Worm (Caenorhabditis elegans): ENCODE measurements around the gene odc-1.

The odc-1 gene

DNA sequence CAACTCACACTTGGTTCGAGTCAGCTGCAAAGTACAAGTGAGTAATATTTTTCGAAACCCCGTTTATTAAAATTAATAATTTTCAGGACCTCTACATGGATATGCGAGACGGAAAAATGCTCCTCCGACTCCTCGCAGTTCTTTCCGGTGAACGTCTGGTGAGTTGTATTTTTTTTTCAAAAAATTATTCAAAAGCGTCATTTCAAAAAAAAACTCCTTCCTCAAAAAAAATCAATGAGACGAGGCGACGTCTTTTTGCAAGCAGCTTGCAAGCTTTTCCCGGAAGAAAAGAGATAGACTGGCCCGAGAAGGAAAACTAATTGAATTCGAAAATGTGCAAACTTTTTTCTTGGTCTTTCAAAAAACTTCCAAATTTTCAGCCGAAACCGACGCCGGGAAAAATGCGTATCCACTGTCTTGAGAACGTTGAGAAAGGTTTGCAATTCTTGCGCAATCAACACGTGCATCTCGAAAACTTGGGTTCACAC is 17.5 kb downstream of the odc-1 start:
- peak; percentile 63 for TF ChIP-seq ces-1 (GFP tag; optimal IDR thresholded peaks at IDR 0.05)
- TF ChIP-seq blmp-1 (tag; optimal IDR thresholded peaks at IDR 0.05) = no peak

DNA sequence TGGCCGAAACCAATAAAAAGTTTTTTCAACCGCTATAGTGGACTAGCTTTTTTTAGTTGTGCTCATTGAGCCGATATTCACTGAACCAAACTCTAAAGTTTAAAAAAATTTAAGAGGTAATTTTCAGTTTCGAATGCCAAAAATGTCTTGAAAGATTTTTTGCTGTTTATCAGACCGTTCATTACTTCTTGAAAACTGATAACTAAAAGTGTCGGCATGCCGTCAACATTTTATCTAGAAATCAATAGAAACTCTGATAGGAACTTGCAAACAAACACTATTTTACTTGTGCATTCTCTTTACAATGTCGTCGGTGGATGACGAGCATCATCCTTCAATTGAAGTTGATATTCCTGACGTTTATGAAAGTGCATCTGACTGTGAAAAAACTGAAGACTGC is 18.3 kb downstream of the odc-1 start:
- no peak for TF ChIP-seq lin-32 (GFP tag; optimal IDR thresholded peaks at IDR 0.05)
- TF ChIP-seq pha-4 (tag; optimal IDR thresholded peaks at IDR 0.05) = no peak
- TF ChIP-seq hlh-1 (tag; optimal IDR thresholded peaks at IDR 0.05) = no peak
- TF ChIP-seq ces-1 (GFP tag; optimal IDR thresholded peaks at IDR 0.05) = no peak
- no peak for TF ChIP-seq ceh-39 (tag; optimal IDR thresholded peaks at IDR 0.05)
- TF ChIP-seq drap-1 (GFP tag; optimal IDR thresholded peaks at IDR 0.05) = no peak
- no peak for TF ChIP-seq ceh-83 (GFP tag; optimal IDR thresholded peaks at IDR 0.05)
- no peak for TF ChIP-seq zip-8 (tag; optimal IDR thresholded peaks at IDR 0.05)
- TF ChIP-seq elt-1 (tag; optimal IDR thresholded peaks at IDR 0.05; ENCODE audit: borderline replicate concordance, insufficient read depth) = no peak
- no peak for TF ChIP-seq sem-2 (GFP tag; optimal IDR thresholded peaks at IDR 0.05)
- TF ChIP-seq M03D4.4 (tag; optimal IDR thresholded peaks at IDR 0.05) = no peak
- no peak for TF ChIP-seq flh-1 (GFP tag; optimal IDR thresholded peaks at IDR 0.05)
- no peak for TF ChIP-seq ham-2 (GFP tag; optimal IDR thresholded peaks at IDR 0.05)
- no peak for TF ChIP-seq unc-39 (tag; optimal IDR thresholded peaks at IDR 0.05)
- no peak for TF ChIP-seq ztf-11 (tag; optimal IDR thresholded peaks at IDR 0.05)
- no peak for TF ChIP-seq unc-120 (tag; optimal IDR thresholded peaks at IDR 0.05; ENCODE audit: poor library complexity, severe bottlenecking)
- TF ChIP-seq nhr-76 (tag; optimal IDR thresholded peaks at IDR 0.05) = no peak
- no peak for TF ChIP-seq nhr-28 (tag; optimal IDR thresholded peaks at IDR 0.05)
- no peak for TF ChIP-seq blmp-1 (tag; optimal IDR thresholded peaks at IDR 0.05)
- TF ChIP-seq elt-3 (tag; optimal IDR thresholded peaks at IDR 0.05) = no peak

DNA sequence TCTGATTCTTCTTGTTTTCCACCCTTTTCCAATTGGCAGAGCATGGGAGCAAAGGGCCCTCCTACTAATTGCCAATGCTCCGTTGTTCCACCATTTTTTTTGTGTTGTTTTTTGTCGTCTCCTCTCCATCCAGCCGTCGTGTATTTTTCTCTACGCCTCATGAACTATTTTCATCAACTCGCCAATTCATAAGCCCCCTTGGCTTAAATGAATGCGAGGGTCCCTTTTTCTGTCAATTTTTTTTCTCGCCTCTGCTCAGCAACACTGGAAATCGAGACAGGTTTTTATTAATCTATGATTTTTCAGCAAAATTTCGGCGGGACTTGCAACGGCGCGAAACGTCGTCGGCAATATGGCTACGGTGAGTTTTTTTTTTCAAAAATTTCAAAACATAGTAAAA is 19.0 kb downstream of the odc-1 start, which contains the start of gene unc-70:
unc-70 (plus strand) TSS at position 301 of the 400 bp plus-strand sequence.
- TF ChIP-seq blmp-1 (tag; optimal IDR thresholded peaks at IDR 0.05) = no peak
- TF ChIP-seq ceh-83 (GFP tag; optimal IDR thresholded peaks at IDR 0.05) = no peak
- TF ChIP-seq drap-1 (GFP tag; optimal IDR thresholded peaks at IDR 0.05) = no peak
- no peak for TF ChIP-seq lsy-2 (tag; optimal IDR thresholded peaks at IDR 0.05)
- no peak for TF ChIP-seq cnd-1 (tag; optimal IDR thresholded peaks at IDR 0.05)
- TF ChIP-seq bed-3 (GFP tag; optimal IDR thresholded peaks at IDR 0.05) = no peak
- no peak for TF ChIP-seq mep-1 (tag; optimal IDR thresholded peaks at IDR 0.05)
- no peak for TF ChIP-seq sem-2 (GFP tag; optimal IDR thresholded peaks at IDR 0.05)
- TF ChIP-seq ham-2 (GFP tag; optimal IDR thresholded peaks at IDR 0.05) = no peak
- no peak for TF ChIP-seq M03D4.4 (tag; optimal IDR thresholded peaks at IDR 0.05)
- no peak for TF ChIP-seq zip-8 (tag; optimal IDR thresholded peaks at IDR 0.05)
- no peak for TF ChIP-seq snpc-4 (tag; optimal IDR thresholded peaks at IDR 0.05)
- TF ChIP-seq flh-1 (GFP tag; optimal IDR thresholded peaks at IDR 0.05) = no peak
- no peak for TF ChIP-seq tbx-8 (GFP tag; optimal IDR thresholded peaks at IDR 0.05)
- no peak for TF ChIP-seq ztf-11 (tag; optimal IDR thresholded peaks at IDR 0.05)
- TF ChIP-seq ces-1 (GFP tag; optimal IDR thresholded peaks at IDR 0.05) = no peak
- TF ChIP-seq ceh-43 (GFP tag; optimal IDR thresholded peaks at IDR 0.05) = no peak
- TF ChIP-seq elt-1 (tag; optimal IDR thresholded peaks at IDR 0.05; ENCODE audit: borderline replicate concordance, insufficient read depth) = no peak
- TF ChIP-seq elt-3 (tag; optimal IDR thresholded peaks at IDR 0.05) = no peak

DNA sequence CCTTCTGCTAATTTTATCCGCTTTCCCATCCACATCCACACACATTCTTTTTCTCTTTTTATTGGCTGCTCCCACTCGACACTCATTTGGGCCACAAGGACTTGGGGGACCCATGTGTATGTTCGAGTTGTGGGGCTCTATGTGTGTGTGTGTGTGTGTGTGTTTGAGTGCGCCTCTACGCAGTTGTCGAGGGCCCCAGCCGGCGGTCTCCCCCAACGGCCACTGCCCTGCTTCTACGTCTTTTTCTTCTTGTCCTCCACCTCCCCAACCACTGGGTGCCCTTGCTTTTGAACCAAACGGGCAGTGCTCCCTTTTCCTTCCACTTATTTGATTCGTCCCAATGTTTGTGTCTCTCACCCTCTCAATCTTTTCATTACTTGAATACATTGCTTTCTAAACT is 19.4 kb downstream of the odc-1 start:
- TF ChIP-seq blmp-1 (tag; optimal IDR thresholded peaks at IDR 0.05) (no peak), mep-1 (tag; optimal IDR thresholded peaks at IDR 0.05) (no peak), snpc-4 (tag; optimal IDR thresholded peaks at IDR 0.05) (no peak), sem-2 (GFP tag; optimal IDR thresholded peaks at IDR 0.05) (no peak), ham-2 (GFP tag; optimal IDR thresholded peaks at IDR 0.05) (no peak), M03D4.4 (tag; optimal IDR thresholded peaks at IDR 0.05) (peak; percentile 30), drap-1 (GFP tag; optimal IDR thresholded peaks at IDR 0.05) (peak; percentile 33), ceh-43 (GFP tag; optimal IDR thresholded peaks at IDR 0.05) (no peak), pha-4 (tag; optimal IDR thresholded peaks at IDR 0.05) (no peak), bed-3 (GFP tag; optimal IDR thresholded peaks at IDR 0.05) (no peak), mls-2 (tag; optimal IDR thresholded peaks at IDR 0.05) (peak; percentile 78), sptf-1 (tag; optimal IDR thresholded peaks at IDR 0.05) (peak; percentile 49), hlh-1 (tag; optimal IDR thresholded peaks at IDR 0.05) (no peak), ceh-83 (GFP tag; optimal IDR thresholded peaks at IDR 0.05) (no peak), unc-39 (tag; optimal IDR thresholded peaks at IDR 0.05) (no peak), nhr-237 (tag; optimal IDR thresholded peaks at IDR 0.05) (no peak), elt-3 (tag; optimal IDR thresholded peaks at IDR 0.05) (no peak), elt-1 (tag; optimal IDR thresholded peaks at IDR 0.05; ENCODE audit: borderline replicate concordance, insufficient read depth) (no peak), nhr-76 (tag; optimal IDR thresholded peaks at IDR 0.05) (no peak), flh-1 (GFP tag; optimal IDR thresholded peaks at IDR 0.05) (no peak), lin-32 (GFP tag; optimal IDR thresholded peaks at IDR 0.05) (no peak), lsy-2 (tag; optimal IDR thresholded peaks at IDR 0.05) (no peak), zip-8 (tag; optimal IDR thresholded peaks at IDR 0.05) (no peak), nhr-28 (tag; optimal IDR thresholded peaks at IDR 0.05) (no peak), unc-62 (GFP tag; optimal IDR thresholded peaks at IDR 0.05) (no peak), ceh-39 (tag; optimal IDR thresholded peaks at IDR 0.05) (no peak), unc-120 (tag; optimal IDR thresholded peaks at IDR 0.05; ENCODE audit: poor library complexity, severe bottlenecking) (peak; percentile 35), ces-1 (GFP tag; optimal IDR thresholded peaks at IDR 0.05) (peak; percentile 57), nhr-12 (tag; optimal IDR thresholded peaks at IDR 0.05) (no peak), cnd-1 (tag; optimal IDR thresholded peaks at IDR 0.05) (peak; percentile 20), nhr-2 (tag; optimal IDR thresholded peaks at IDR 0.05) (no peak), ztf-11 (tag; optimal IDR thresholded peaks at IDR 0.05) (no peak), mab-5 (tag; optimal IDR thresholded peaks at IDR 0.05) (no peak), tbx-8 (GFP tag; optimal IDR thresholded peaks at IDR 0.05) (no peak), lin-13 (tag; optimal IDR thresholded peaks at IDR 0.05) (no peak)
